Fruit fly (Drosophila melanogaster) whole organism, wandering third instar larva: ENCODE data around the gene CG3632.

Experiments
- Abd-B ChIP-seq: fragments of >200 bp; optimal IDR thresholded peaks from 2 replicates; lab custom pipeline; 2017; ENCODE audit warnings: missing biosample characterization, missing genetic modification characterization
- CG32264 ChIP-seq: fragments of 200-800 bp; sonication (Bioruptor generic); optimal IDR thresholded peaks from 2 replicates; lab custom pipeline; 2016; ENCODE audit warnings: missing biosample characterization, missing genetic modification characterization
- CG9705 ChIP-seq: fragments of 200-800 bp; sonication (Bioruptor generic); optimal IDR thresholded peaks from 2 replicates; lab custom pipeline; 2018; ENCODE audit warnings: missing biosample characterization, mild to moderate bottlenecking, missing genetic modification characterization
- CrebA ChIP-seq: fragments of 200-800 bp; sonication (Bioruptor generic); optimal IDR thresholded peaks from 2 replicates; lab custom pipeline; 2016; ENCODE audit warnings: missing biosample characterization, mild to moderate bottlenecking, missing genetic modification characterization, borderline replicate concordance
- Dfd ChIP-seq: fragments of >200 bp; optimal IDR thresholded peaks from 2 replicates; lab custom pipeline; 2017; ENCODE audit warnings: missing biosample characterization, missing genetic modification characterization
- Dif ChIP-seq: fragments of 200-275, 200-300 bp; sonication (Bioruptor generic); optimal IDR thresholded peaks from 2 replicates; lab custom pipeline; 2018; ENCODE audit warnings: missing biosample characterization, missing genetic modification characterization; ENCODE audit not compliant: partially characterized antibody
- HLH106 ChIP-seq: fragments of 200-800 bp; optimal IDR thresholded peaks from 3 replicates; lab custom pipeline; 2019; ENCODE audit warnings: missing biosample characterization, mild to moderate bottlenecking, missing genetic modification characterization, moderate library complexity
- Hnf4 ChIP-seq: fragments of 200-800 bp; sonication (Bioruptor generic); optimal IDR thresholded peaks from 2 replicates; lab custom pipeline; 2016; ENCODE audit warnings: missing biosample characterization, mild to moderate bottlenecking, missing genetic modification characterization
- Hr83 ChIP-seq: fragments of 200-300 bp; sonication (Bioruptor generic); optimal IDR thresholded peaks from 2 replicates; lab custom pipeline; 2016; ENCODE audit warnings: missing biosample characterization, mild to moderate bottlenecking, missing genetic modification characterization, moderate library complexity; ENCODE audit not compliant: poor library complexity, severe bottlenecking
- Jra ChIP-seq: sonication (Bioruptor generic); optimal IDR thresholded peaks from 2 replicates; lab custom pipeline; 2016; ENCODE audit warnings: missing biosample characterization, missing genetic modification characterization
- Mio ChIP-seq: sonication (Bioruptor generic); optimal IDR thresholded peaks from 2 replicates; lab custom pipeline; 2016; ENCODE audit warnings: missing biosample characterization, missing genetic modification characterization
- Myc ChIP-seq: fragments of >200 bp; optimal IDR thresholded peaks from 2 replicates; lab custom pipeline; 2017
- N ChIP-seq: fragments of >200 bp; optimal IDR thresholded peaks from 2 replicates; lab custom pipeline; 2018; ENCODE audit warnings: missing biosample characterization, missing external identifiers, missing genetic modification characterization
- OdsH ChIP-seq: fragments of 200-800 bp; sonication (Bioruptor generic); optimal IDR thresholded peaks from 2 replicates; lab custom pipeline; 2016; ENCODE audit warnings: missing biosample characterization, mild to moderate bottlenecking, missing genetic modification characterization
- Rel ChIP-seq, 2 experiments: fragments of 200-800 bp; sonication (Bioruptor generic) in 1 of 2; optimal IDR thresholded peaks; 2 replicates in 1 of 2; 3 replicates in 1 of 2; lab custom pipeline; 2016 to 2019; ENCODE audit warnings: mild to moderate bottlenecking in 2 of 2, missing biosample characterization in 2 of 2, missing genetic modification characterization in 2 of 2, moderate library complexity in 1 of 2
- Sp1 ChIP-seq: fragments of 200-800 bp; sonication (Bioruptor generic); optimal IDR thresholded peaks from 3 replicates; lab custom pipeline; 2019; ENCODE audit warnings: missing biosample characterization, mild to moderate bottlenecking, missing genetic modification characterization, moderate library complexity
- Vsx2 ChIP-seq: fragments of 200-300, 225-300 bp; sonication (Bioruptor generic); optimal IDR thresholded peaks from 2 replicates; lab custom pipeline; 2018; ENCODE audit warnings: missing biosample characterization, missing genetic modification characterization; ENCODE audit not compliant: partially characterized antibody
- br ChIP-seq: fragments of 200-800 bp; sonication (Bioruptor generic); optimal IDR thresholded peaks from 2 replicates; lab custom pipeline; 2016; ENCODE audit warnings: missing biosample characterization, missing genetic modification characterization
- brk ChIP-seq: fragments of 200-800 bp; sonication (Bioruptor generic); optimal IDR thresholded peaks from 2 replicates; lab custom pipeline; 2016; ENCODE audit warnings: missing biosample characterization, mild to moderate bottlenecking, missing genetic modification characterization
- dl ChIP-seq, 2 experiments: fragments of 175-275, 200-275 bp in 1 of 2; fragments of 200-275 bp in 1 of 2; sonication (Bioruptor generic); optimal IDR thresholded peaks; lab custom pipeline; 2018; ENCODE audit warnings: mild to moderate bottlenecking in 2 of 2, missing biosample characterization in 2 of 2, missing genetic modification characterization in 2 of 2, moderate library complexity in 2 of 2; ENCODE audit not compliant: partially characterized antibody in 2 of 2, insufficient read depth in 1 of 2
- dmrt93B ChIP-seq: fragments of 200-800 bp; sonication (Bioruptor generic); optimal IDR thresholded peaks from 2 replicates; lab custom pipeline; 2018; ENCODE audit warnings: missing biosample characterization, mild to moderate bottlenecking, missing genetic modification characterization
- ey ChIP-seq: fragments of 200-800 bp; sonication (Bioruptor generic); optimal IDR thresholded peaks from 2 replicates; lab custom pipeline; 2016; ENCODE audit warnings: missing biosample characterization, missing genetic modification characterization
- foxo ChIP-seq, 2 experiments: fragments of 200-800 bp; sonication (Bioruptor generic); optimal IDR thresholded peaks; 2 replicates in 1 of 2; 3 replicates in 1 of 2; lab custom pipeline; 2016 to 2017; ENCODE audit warnings: missing biosample characterization in 2 of 2, missing genetic modification characterization in 2 of 2
- fru ChIP-seq: fragments of 200-800 bp; sonication (Bioruptor generic); optimal IDR thresholded peaks from 3 replicates; lab custom pipeline; 2016; ENCODE audit warnings: missing biosample characterization, mild to moderate bottlenecking, missing genetic modification characterization
- h ChIP-seq: fragments of 200-800 bp; sonication (Bioruptor generic); optimal IDR thresholded peaks from 3 replicates; lab custom pipeline; 2016; ENCODE audit warnings: missing biosample characterization, mild to moderate bottlenecking, missing genetic modification characterization
- jim ChIP-seq: fragments of 175-275, 200-325 bp; sonication (Bioruptor generic); optimal IDR thresholded peaks from 2 replicates; lab custom pipeline; 2016; ENCODE audit warnings: missing biosample characterization, mild to moderate bottlenecking, missing genetic modification characterization
- lola ChIP-seq: fragments of >200 bp; optimal IDR thresholded peaks from 2 replicates; lab custom pipeline; 2017; ENCODE audit warnings: missing biosample characterization, missing genetic modification characterization
- pan ChIP-seq: fragments of >200 bp; optimal IDR thresholded peaks from 2 replicates; lab custom pipeline; 2017
- psq ChIP-seq: fragments of 200-800 bp; sonication (Bioruptor generic); optimal IDR thresholded peaks from 3 replicates; lab custom pipeline; 2017; ENCODE audit warnings: missing biosample characterization, mild to moderate bottlenecking, missing genetic modification characterization, moderate library complexity
- rgr ChIP-seq: fragments of 200-800 bp; sonication (Bioruptor generic); optimal IDR thresholded peaks from 3 replicates; lab custom pipeline; 2016; ENCODE audit warnings: missing biosample characterization, mild to moderate bottlenecking, missing genetic modification characterization
- sv ChIP-seq: fragments of 200-800 bp; sonication (Bioruptor generic); optimal IDR thresholded peaks from 3 replicates; lab custom pipeline; 2016; ENCODE audit warnings: missing biosample characterization, missing genetic modification characterization
- usp ChIP-seq: fragments of >200 bp; optimal IDR thresholded peaks from 2 replicates; lab custom pipeline; 2017; ENCODE audit warnings: missing biosample characterization, missing genetic modification characterization
- woc ChIP-seq: sonication (Bioruptor generic); optimal IDR thresholded peaks from 2 replicates; lab custom pipeline; 2016; ENCODE audit warnings: missing biosample characterization, mild to moderate bottlenecking, missing genetic modification characterization

Gene CG3632

dm6 chrX:16266437-16266836 is 30.0 kb upstream of the CG3632 start, which contains the start of gene CG12507:
Gene CG12507 (minus strand): TSS chrX:16266537.
- no peak for TF ChIP-seq dmrt93B (GFP tag; lab: Kevin White, UChicago)
- TF ChIP-seq h (GFP tag; lab: Kevin White, UChicago): no peak
- no peak for TF ChIP-seq lola (GFP tag; lab: Kevin White, UChicago)
- no peak for TF ChIP-seq Mio (GFP tag; lab: Kevin White, UChicago)
- no peak for TF ChIP-seq Rel (GFP tag; optimal IDR thresholded peaks at IDR 0.05; lab: Kevin White, UChicago)
- TF ChIP-seq Rel (tag; optimal IDR thresholded peaks at IDR 0.05; lab: Kevin White, UChicago): no peak
- no peak for TF ChIP-seq Abd-B (GFP tag; lab: Kevin White, UChicago)
- TF ChIP-seq CrebA (GFP tag; lab: Kevin White, UChicago): no peak
- no peak for TF ChIP-seq usp (GFP tag; lab: Kevin White, UChicago)
- TF ChIP-seq brk (GFP tag; lab: Kevin White, UChicago): no peak
- no peak for TF ChIP-seq Dfd (GFP tag; lab: Kevin White, UChicago)
- no peak for TF ChIP-seq N
- TF ChIP-seq foxo (GFP tag; optimal IDR thresholded peaks at IDR 0.05; lab: Kevin White, UChicago): no peak
- no peak for TF ChIP-seq woc (GFP tag; lab: Kevin White, UChicago)
- no peak for TF ChIP-seq Dif (GFP tag; lab: Kevin White, UChicago)
- no peak for TF ChIP-seq CG32264 (GFP tag; lab: Kevin White, UChicago)
- TF ChIP-seq Jra: no peak
- TF ChIP-seq, all 38 proteins: peak for 0

dm6 chrX:16270795-16271194 is 25.7 kb upstream of the CG3632 start, which contains the start of gene Mfe2:
Gene Mfe2 (plus strand): TSS chrX:16270951.
- no peak for TF ChIP-seq CrebA (GFP tag; lab: Kevin White, UChicago)
- TF ChIP-seq dmrt93B (GFP tag; lab: Kevin White, UChicago): no peak
- peak; percentile 43 for TF ChIP-seq HLH106
- peak; percentile 64 for TF ChIP-seq h (GFP tag; lab: Kevin White, UChicago)
- no peak for TF ChIP-seq jim
- TF ChIP-seq pan (lab: Kevin White, UChicago): no peak
- peak; percentile 19 for TF ChIP-seq sv (GFP tag; lab: Kevin White, UChicago)
- TF ChIP-seq Myc (lab: Kevin White, UChicago): peak; percentile 44
- peak in 1 of 2 experiments; percentile 67 for TF ChIP-seq foxo (GFP tag; optimal IDR thresholded peaks at IDR 0.05; lab: Kevin White, UChicago)
- TF ChIP-seq Rel (GFP tag; optimal IDR thresholded peaks at IDR 0.05; lab: Kevin White, UChicago): no peak
- peak; percentile 56 for TF ChIP-seq Rel (tag; optimal IDR thresholded peaks at IDR 0.05; lab: Kevin White, UChicago)
- TF ChIP-seq fru (GFP tag; lab: Kevin White, UChicago): peak; percentile 39
- TF ChIP-seq CG9705 (GFP tag; lab: Kevin White, UChicago): peak; percentile 37
- peak; percentile 30 for TF ChIP-seq OdsH (GFP tag; lab: Kevin White, UChicago)
- peak; percentile 40 for TF ChIP-seq br (GFP tag; lab: Kevin White, UChicago)
- peak; percentile 88 for TF ChIP-seq Hnf4 (GFP tag; lab: Kevin White, UChicago)
- TF ChIP-seq psq: peak; percentile 35
- TF ChIP-seq ey: peak; percentile 23
- peak; percentile 66 for TF ChIP-seq Hr83 (GFP tag; lab: Kevin White, UChicago)
- peak; percentile 31 for TF ChIP-seq Jra
- peak; percentile 66 for TF ChIP-seq rgr (GFP tag; lab: Kevin White, UChicago)
- peak; percentile 43 for TF ChIP-seq Sp1 (GFP tag; lab: Kevin White, UChicago)

dm6 chrX:16275168-16275853 is 21.2 kb upstream of the CG3632 start:
- TF ChIP-seq ey: no peak
- TF ChIP-seq Abd-B (GFP tag; lab: Kevin White, UChicago): no peak
- TF ChIP-seq dl (GFP tag; optimal IDR thresholded peaks at IDR 0.05; lab: Kevin White, UChicago; ENCODE audit: insufficient read depth in 1 of 2, partially characterized antibody in 2 of 2): no peak
- TF ChIP-seq CG32264 (GFP tag; lab: Kevin White, UChicago): no peak
- no peak for TF ChIP-seq Mio (GFP tag; lab: Kevin White, UChicago)
- no peak for TF ChIP-seq Sp1 (GFP tag; lab: Kevin White, UChicago)
- TF ChIP-seq Vsx2: no peak
- TF ChIP-seq foxo (GFP tag; optimal IDR thresholded peaks at IDR 0.05; lab: Kevin White, UChicago): no peak
- TF ChIP-seq CG9705 (GFP tag; lab: Kevin White, UChicago): no peak
- TF ChIP-seq N: no peak
- no peak for TF ChIP-seq rgr (GFP tag; lab: Kevin White, UChicago)
- TF ChIP-seq Dfd (GFP tag; lab: Kevin White, UChicago): no peak
- TF ChIP-seq br (GFP tag; lab: Kevin White, UChicago): no peak
